Fruit fly (Drosophila melanogaster) whole organism, embryonic: ENCODE measurements around the gene CG15408.

Experiments
- Asciz ChIP-seq: fragments of 200-800 bp; sonication (Bioruptor generic); optimal IDR thresholded peaks from 2 replicates; lab custom pipeline; 2017; ENCODE audit warnings: missing biosample characterization, mild to moderate bottlenecking, missing genetic modification characterization, missing genetic modification reagents
- Awh ChIP-seq: fragments of 200-800 bp; sonication (Bioruptor generic); IDR thresholded peaks from 2 replicates; pipeline ENCODE4, ENCODE4 v1.3.6; 2022; ENCODE audit warnings: missing biosample characterization, missing genetic modification characterization
- CG13296 ChIP-seq: fragments of 200-800 bp; sonication (Bioruptor generic); optimal IDR thresholded peaks from 3 replicates; lab custom pipeline; 2018; ENCODE audit warnings: missing biosample characterization, mild to moderate bottlenecking, missing genetic modification characterization
- CG3726 ChIP-seq: fragments of 200-800 bp; sonication (Bioruptor generic); IDR thresholded peaks from 3 replicates; pipeline ENCODE4, ENCODE4 v1.3.6; 2022; ENCODE audit warnings: missing biosample characterization, missing genetic modification characterization
- CG3995 ChIP-seq: fragments of 200-800 bp; sonication (Bioruptor generic); optimal IDR thresholded peaks from 3 replicates; lab custom pipeline; 2016; ENCODE audit warnings: missing biosample characterization, missing genetic modification characterization
- CG4707 ChIP-seq: fragments of 200-800 bp; sonication (Bioruptor generic); optimal IDR thresholded peaks from 2 replicates; lab custom pipeline; 2018; ENCODE audit warnings: missing biosample characterization, mild to moderate bottlenecking, missing genetic modification characterization, moderate library complexity
- Scr ChIP-seq: fragments of 200-800 bp; sonication (Bioruptor generic); IDR thresholded peaks from 2 replicates; pipeline ENCODE4 v1.3.6; 2022; ENCODE audit warnings: missing biosample characterization, missing genetic modification characterization; ENCODE audit not compliant: partially characterized antibody
- disco-r ChIP-seq: fragments of 200-800 bp; sonication (Bioruptor generic); optimal IDR thresholded peaks from 2 replicates; lab custom pipeline; 2016; ENCODE audit warnings: missing biosample characterization, missing genetic modification characterization
- fd102C ChIP-seq: fragments of 200-800 bp; sonication (Bioruptor generic); optimal IDR thresholded peaks from 2 replicates; lab custom pipeline; 2018; ENCODE audit warnings: missing biosample characterization, mild to moderate bottlenecking, missing genetic modification characterization, moderate library complexity
- gro ChIP-seq: fragments of 200-800 bp; sonication (Bioruptor generic); optimal IDR thresholded peaks from 2 replicates; lab custom pipeline; 2016; ENCODE audit warnings: missing biosample characterization, missing genetic modification characterization
- otp ChIP-seq: fragments of 200-800 bp; sonication (Bioruptor generic); IDR thresholded peaks from 3 replicates; pipeline ENCODE4, ENCODE4 v1.3.6; 2022; ENCODE audit warnings: missing biosample characterization, missing genetic modification characterization
- pan ChIP-seq, 4 experiments: fragments of >200 bp in 3 of 4; fragments of 200-800 bp in 1 of 4; sonication (Bioruptor generic) in 1 of 4; optimal IDR thresholded peaks in 3 of 4; IDR thresholded peaks in 1 of 4; 2 replicates each; pipeline versions ENCODE4 v1.3.6 to Lab custom; 2017 to 2022; ENCODE audit warnings: missing biosample characterization in 2 of 4, missing genetic modification characterization in 2 of 4, mixed read lengths in 1 of 4
- repo ChIP-seq: fragments of 200-800 bp; sonication (Bioruptor generic); optimal IDR thresholded peaks from 2 replicates; lab custom pipeline; 2016; ENCODE audit warnings: missing biosample characterization, missing genetic modification characterization
- trem ChIP-seq: fragments of 200-800 bp; optimal IDR thresholded peaks from 3 replicates; lab custom pipeline; 2019; ENCODE audit warnings: missing biosample characterization, mild to moderate bottlenecking, missing genetic modification characterization, moderate library complexity

DNA sequence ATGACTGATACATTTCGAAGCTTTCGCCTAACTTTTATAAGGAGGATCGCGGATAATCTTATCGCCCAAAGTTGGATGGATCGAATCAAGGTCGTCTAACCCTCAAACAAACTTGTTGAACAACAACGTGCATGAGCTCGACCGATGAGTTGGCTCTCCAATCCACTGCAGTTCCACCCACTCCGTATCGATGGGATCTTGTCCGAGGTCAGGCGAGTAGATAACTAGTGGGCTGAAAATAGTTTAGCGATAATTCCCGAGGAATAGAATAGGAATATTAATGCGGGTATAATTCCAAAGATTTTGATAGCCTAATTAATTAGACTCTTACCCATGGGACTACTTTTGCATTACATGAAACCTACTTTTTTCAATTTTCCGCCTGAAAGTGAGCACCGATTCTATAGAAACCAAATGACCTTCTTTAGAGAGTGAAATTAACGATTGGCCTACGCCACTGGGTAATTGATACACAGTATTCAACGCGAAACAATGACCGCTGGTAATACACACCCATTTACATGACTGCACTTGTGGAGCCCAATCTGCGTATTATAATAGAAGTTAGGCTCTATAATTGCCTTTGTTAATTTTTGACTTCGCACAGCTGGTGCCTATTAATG lies 38.8 kb upstream of the CG15408 start:
- TF ChIP-seq trem (tag; lab: Kevin White, UChicago), result no peak
- no peak for TF ChIP-seq CG3726 (GFP tag; lab: Robert Waterston, UW)
- TF ChIP-seq pan (optimal IDR thresholded peaks at IDR 0.05; lab: Kevin White, UChicago), result no peak
- no peak for TF ChIP-seq pan (GFP tag; optimal IDR thresholded peaks at IDR 0.05 in 1 of 2, IDR thresholded peaks at IDR 0.05 in 1 of 2)
- no peak for TF ChIP-seq CG4707 (GFP tag; lab: Kevin White, UChicago)
- no peak for TF ChIP-seq Asciz
- TF ChIP-seq Scr (GFP tag; lab: Robert Waterston, UW), result no peak
- no peak for TF ChIP-seq repo (GFP tag; lab: Kevin White, UChicago)
- no peak for TF ChIP-seq CG3995 (GFP tag; lab: Kevin White, UChicago)
- no peak for TF ChIP-seq gro (GFP tag; lab: Kevin White, UChicago)
- no peak for TF ChIP-seq CG13296 (GFP tag; lab: Kevin White, UChicago)
- no peak for TF ChIP-seq disco-r
- TF ChIP-seq fd102C, result no peak
- TF ChIP-seq Awh, result no peak
- no peak for TF ChIP-seq otp
